Worm (Caenorhabditis elegans) whole organism, L4 larva: ENCODE results near the gene fbxa-80.

Experiments used
- F10B5.3 ChIP-seq: sonication (generic microtip); optimal IDR thresholded peaks from 2 replicates; lab custom pipeline; 2016; ENCODE audit warnings: mild to moderate bottlenecking, missing genetic modification characterization, missing compliant biosample characterization
- F37D6.2 ChIP-seq: sonication (generic microtip); optimal IDR thresholded peaks from 2 replicates; lab custom pipeline; 2016; ENCODE audit warnings: mild to moderate bottlenecking, missing genetic modification characterization, missing compliant biosample characterization
- Y105C5A.15 ChIP-seq: fragments of 200-800 bp; sonication (Bioruptor generic); IDR thresholded peaks from 2 replicates; pipeline ENCODE4 v1.3.6; 2022; ENCODE audit warnings: missing genetic modification characterization, missing compliant biosample characterization
- aly-2 ChIP-seq: sonication (generic microtip); optimal IDR thresholded peaks from 2 replicates; lab custom pipeline; 2018; ENCODE audit warnings: missing biosample characterization, missing genetic modification characterization
- attf-4 ChIP-seq: sonication (generic microtip); optimal IDR thresholded peaks from 3 replicates; lab custom pipeline; 2017; ENCODE audit warnings: missing biosample characterization, missing genetic modification characterization
- dpl-1 ChIP-seq: fragments of 150-350 bp; optimal IDR thresholded peaks from 2 replicates; lab custom pipeline; 2014; ENCODE audit warnings: missing biosample characterization, missing genetic modification reagents, missing genetic modification characterization
- lin-13 ChIP-seq: fragments of 150-350 bp; optimal IDR thresholded peaks from 2 replicates; lab custom pipeline; 2014; ENCODE audit warnings: missing biosample characterization, missing genetic modification reagents, missing genetic modification characterization
- mdt-29 ChIP-seq: fragments of 200-800 bp; sonication (Bioruptor generic); IDR thresholded peaks from 2 replicates; pipeline ENCODE4 v1.3.6; 2022; ENCODE audit warnings: missing genetic modification reagents, missing genetic modification characterization, missing compliant biosample characterization
- nhr-10 ChIP-seq: fragments of 150-350 bp; optimal IDR thresholded peaks from 2 replicates; lab custom pipeline; 2014; ENCODE audit warnings: missing biosample characterization, missing genetic modification characterization
- nhr-237 ChIP-seq: sonication (generic microtip); optimal IDR thresholded peaks from 2 replicates; lab custom pipeline; 2017; ENCODE audit warnings: missing biosample characterization, missing genetic modification characterization
- nhr-76 ChIP-seq: fragments of 150-350 bp; optimal IDR thresholded peaks from 2 replicates; lab custom pipeline; 2014; ENCODE audit warnings: missing biosample characterization, missing genetic modification characterization
- pha-4 ChIP-seq, 2 experiments: fragments of 150-350 bp in 1 of 2; fragments of 200-800 bp in 1 of 2; sonication (Bioruptor generic) in 1 of 2; IDR thresholded peaks in 1 of 2; optimal IDR thresholded peaks in 1 of 2; 2 replicates each; pipeline versions ENCODE4 v1.3.6 to Lab custom; 2014 to 2022; ENCODE audit warnings: missing genetic modification characterization in 2 of 2, missing genetic modification reagents in 2 of 2, missing biosample characterization in 1 of 2, missing compliant biosample characterization in 1 of 2
- zag-1 ChIP-seq: fragments of 150-350 bp; optimal IDR thresholded peaks from 2 replicates; lab custom pipeline; 2014; ENCODE audit warnings: missing biosample characterization, missing genetic modification characterization
- ztf-11 ChIP-seq: fragments of 150-350 bp; optimal IDR thresholded peaks from 2 replicates; lab custom pipeline; 2014; ENCODE audit warnings: missing biosample characterization, missing genetic modification characterization

- TF ChIP-seq zag-1 (tag; lab: Kevin White, UChicago) (no peak), nhr-10 (tag; lab: Kevin White, UChicago) (no peak), attf-4 (tag; lab: Kevin White, UChicago) (no peak), nhr-237 (tag; lab: Kevin White, UChicago) (no peak), lin-13 (GFP tag; lab: Kevin White, UChicago) (no peak), Y105C5A.15 (GFP tag; lab: Robert Waterston, UW) (no peak), ztf-11 (no peak), mdt-29 (no peak), F37D6.2 (tag; lab: Kevin White, UChicago) (no peak), F10B5.3 (no peak), nhr-76 (no peak), pha-4 (GFP tag; IDR thresholded peaks at IDR 0.05; lab: Robert Waterston, UW) (no peak), pha-4 (tag; optimal IDR thresholded peaks at IDR 0.05; lab: Kevin White, UChicago) (no peak), aly-2 (tag; lab: Kevin White, UChicago) (no peak), dpl-1 (no peak)
Observed at ce11 chrIII:1340240-1340639, 25.2 kb upstream of the fbxa-80 start, which contains the start of gene fbxa-5.
